Worm (Caenorhabditis elegans) whole organism, late embryonic: Measurements from ENCODE around the gene Y57G11B.3.
A peak's percentile ranks its signal among the peaks of the same experiment; 100 is the strongest.
"Not testable (repeated sequence)": the region's sequence is repeated elsewhere in the genome, so short reads cannot be mapped to it uniquely, and the experiment has no call there.

Experiments used
- C38D4.7 ChIP-seq: fragments of 200-800 bp; sonication (Bioruptor generic); optimal IDR thresholded peaks from 2 replicates; lab custom pipeline; 2018; ENCODE audit warnings: mild to moderate bottlenecking, missing genetic modification characterization, moderate library complexity, missing compliant biosample characterization
- F13H6.1 ChIP-seq: sonication (generic microtip); optimal IDR thresholded peaks from 2 replicates; lab custom pipeline; 2016; ENCODE audit warnings: missing genetic modification characterization, missing compliant biosample characterization
- K09A11.1 ChIP-seq: sonication (generic microtip); optimal IDR thresholded peaks from 2 replicates; lab custom pipeline; 2017; ENCODE audit warnings: antibody characterized with exemption, mild to moderate bottlenecking, missing genetic modification characterization, missing compliant biosample characterization; ENCODE audit not compliant: insufficient read depth
- ahr-1 ChIP-seq: sonication (generic microtip); optimal IDR thresholded peaks from 2 replicates; lab custom pipeline; 2016; ENCODE audit warnings: missing genetic modification characterization, missing compliant biosample characterization
- ama-1 ChIP-seq: fragments of 150-350 bp; optimal IDR thresholded peaks from 2 replicates; lab custom pipeline; 2014
- ceh-18 ChIP-seq: sonication (generic microtip); optimal IDR thresholded peaks from 2 replicates; lab custom pipeline; 2016; ENCODE audit warnings: missing genetic modification characterization, missing compliant biosample characterization
- ceh-22 ChIP-seq: sonication (generic microtip); optimal IDR thresholded peaks from 2 replicates; lab custom pipeline; 2017; ENCODE audit warnings: missing biosample characterization, missing genetic modification characterization
- ceh-30 ChIP-seq: fragments of 150-350 bp; optimal IDR thresholded peaks from 2 replicates; lab custom pipeline; 2014; ENCODE audit warnings: missing biosample characterization, missing genetic modification characterization
- ceh-34 ChIP-seq: sonication (generic microtip); optimal IDR thresholded peaks from 2 replicates; lab custom pipeline; 2016; ENCODE audit warnings: mild to moderate bottlenecking, missing genetic modification characterization, missing compliant biosample characterization
- ceh-48 ChIP-seq: sonication (generic microtip); optimal IDR thresholded peaks from 2 replicates; lab custom pipeline; 2016; ENCODE audit warnings: missing genetic modification characterization, inconsistent platforms, missing compliant biosample characterization
- che-1 ChIP-seq: sonication (generic microtip); optimal IDR thresholded peaks from 2 replicates; lab custom pipeline; 2016; ENCODE audit warnings: mild to moderate bottlenecking, missing genetic modification characterization, missing compliant biosample characterization
- dmd-4 ChIP-seq: sonication (generic microtip); optimal IDR thresholded peaks from 2 replicates; lab custom pipeline; 2016; ENCODE audit warnings: borderline replicate concordance, missing genetic modification characterization, missing compliant biosample characterization
- elt-2 ChIP-seq: sonication (generic microtip); optimal IDR thresholded peaks from 2 replicates; lab custom pipeline; 2016; ENCODE audit warnings: missing genetic modification reagents, missing genetic modification characterization, missing compliant biosample characterization
- ets-4 ChIP-seq: sonication (generic microtip); optimal IDR thresholded peaks from 2 replicates; lab custom pipeline; 2016; ENCODE audit warnings: missing genetic modification characterization, missing compliant biosample characterization
- eyg-1 ChIP-seq: sonication (generic microtip); optimal IDR thresholded peaks from 2 replicates; lab custom pipeline; 2016; ENCODE audit warnings: missing genotype, missing genetic modification characterization, missing compliant biosample characterization
- fkh-6 ChIP-seq: sonication (generic microtip); optimal IDR thresholded peaks from 2 replicates; lab custom pipeline; 2016; ENCODE audit warnings: missing genetic modification characterization, missing compliant biosample characterization
- hlh-13 ChIP-seq: fragments of 200-800 bp; sonication (Bioruptor generic); optimal IDR thresholded peaks from 2 replicates; lab custom pipeline; 2018; ENCODE audit warnings: mild to moderate bottlenecking, missing genetic modification characterization, missing compliant biosample characterization
- hlh-15 ChIP-seq: sonication (generic microtip); optimal IDR thresholded peaks from 2 replicates; lab custom pipeline; 2016; ENCODE audit warnings: missing genetic modification characterization, missing compliant biosample characterization
- hlh-30 ChIP-seq: sonication (generic microtip); optimal IDR thresholded peaks from 2 replicates; lab custom pipeline; 2017; ENCODE audit warnings: antibody characterized with exemption, missing genetic modification characterization, missing compliant biosample characterization; ENCODE audit not compliant: insufficient read depth
- hlh-6 ChIP-seq: sonication (generic microtip); optimal IDR thresholded peaks from 2 replicates; lab custom pipeline; 2016; ENCODE audit warnings: missing genotype, missing genetic modification characterization, missing compliant biosample characterization
- lim-6 ChIP-seq: sonication (generic microtip); optimal IDR thresholded peaks from 2 replicates; lab custom pipeline; 2016; ENCODE audit warnings: missing genetic modification characterization, missing compliant biosample characterization
- lin-11 ChIP-seq: fragments of 200-800 bp; sonication (Bioruptor generic); optimal IDR thresholded peaks from 2 replicates; lab custom pipeline; 2018; ENCODE audit warnings: mild to moderate bottlenecking, missing genetic modification characterization, missing compliant biosample characterization
- madf-2 ChIP-seq: sonication (generic microtip); optimal IDR thresholded peaks from 2 replicates; lab custom pipeline; 2017; ENCODE audit warnings: missing genetic modification characterization, missing compliant biosample characterization
- nfya-1 ChIP-seq: sonication (generic microtip); optimal IDR thresholded peaks from 2 replicates; lab custom pipeline; 2017; ENCODE audit warnings: missing genetic modification characterization, mild to moderate bottlenecking, missing compliant biosample characterization, antibody characterized with exemption, moderate library complexity
- nhr-232 ChIP-seq: sonication (generic microtip); optimal IDR thresholded peaks from 2 replicates; lab custom pipeline; 2016; ENCODE audit warnings: missing genetic modification characterization, missing compliant biosample characterization
- npax-4 ChIP-seq: sonication (generic microtip); optimal IDR thresholded peaks from 2 replicates; lab custom pipeline; 2016; ENCODE audit warnings: missing genetic modification characterization, missing compliant biosample characterization
- pha-4 ChIP-seq: fragments of 150-350 bp; optimal IDR thresholded peaks from 2 replicates; lab custom pipeline; 2018; ENCODE audit warnings: missing biosample characterization, missing genetic modification reagents, missing genetic modification characterization
- pros-1 ChIP-seq: fragments of 150-350 bp; optimal IDR thresholded peaks from 2 replicates; lab custom pipeline; 2014; ENCODE audit warnings: missing biosample characterization, missing genetic modification reagents, missing genetic modification characterization
- ref-2 ChIP-seq: sonication (generic microtip); optimal IDR thresholded peaks from 2 replicates; lab custom pipeline; 2016; ENCODE audit warnings: missing genetic modification characterization, missing compliant biosample characterization
- sdc-2 ChIP-seq: sonication (generic microtip); optimal IDR thresholded peaks from 2 replicates; lab custom pipeline; 2016; ENCODE audit warnings: missing genotype, missing genetic modification characterization, missing compliant biosample characterization
- sox-2 ChIP-seq: fragments of 200-800 bp; sonication (Bioruptor generic); IDR thresholded peaks from 2 replicates; pipeline ENCODE4 v1.3.6; 2022; ENCODE audit warnings: missing genetic modification reagents, missing genetic modification characterization, missing compliant biosample characterization
- sox-4 ChIP-seq: sonication (generic microtip); optimal IDR thresholded peaks from 2 replicates; lab custom pipeline; 2017; ENCODE audit warnings: mild to moderate bottlenecking, missing genetic modification characterization, inconsistent platforms, missing compliant biosample characterization
- tbx-2 ChIP-seq: sonication (generic microtip); optimal IDR thresholded peaks from 2 replicates; lab custom pipeline; 2016; ENCODE audit warnings: missing genetic modification characterization, missing compliant biosample characterization
- unc-55 ChIP-seq: sonication (generic microtip); optimal IDR thresholded peaks from 2 replicates; lab custom pipeline; 2017; ENCODE audit warnings: missing biosample characterization, missing genetic modification reagents, missing genetic modification characterization
- unc-86 ChIP-seq: sonication (generic microtip); optimal IDR thresholded peaks from 2 replicates; lab custom pipeline; 2016; ENCODE audit warnings: missing genetic modification characterization, missing compliant biosample characterization
- ztf-16 ChIP-seq: sonication (generic microtip); optimal IDR thresholded peaks from 2 replicates; lab custom pipeline; 2017; ENCODE audit warnings: missing genetic modification characterization, missing compliant biosample characterization

Y57G11B.3 gene

DNA sequence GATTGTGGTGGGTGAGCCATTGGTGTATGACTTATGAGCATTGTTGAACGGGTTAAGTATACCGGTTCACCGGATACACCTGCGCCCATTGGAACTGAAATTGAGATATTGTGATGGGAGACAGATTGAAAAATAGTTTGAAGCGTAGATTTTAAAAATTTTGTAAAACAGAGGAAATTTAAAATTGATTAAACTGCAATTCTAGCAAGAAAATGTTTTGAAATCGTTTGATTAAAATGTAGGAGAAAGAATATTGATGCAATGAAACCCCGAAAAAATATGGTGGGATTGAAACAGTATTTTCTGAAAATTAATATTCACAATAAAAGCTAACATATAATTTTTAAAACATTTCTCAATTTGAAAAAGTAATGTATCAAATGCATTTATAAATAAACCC, 19.4 kb downstream of the Y57G11B.3 start, which contains the start of gene Y57G11B.6:
Y57G11B.6 (minus strand) TSS at position 101 of the 400 bp plus-strand sequence.
- no peak for TF ChIP-seq ceh-48
- TF ChIP-seq sox-4 (tag; lab: Kevin White, UChicago), result no peak
- no peak for TF ChIP-seq elt-2 (tag; lab: Kevin White, UChicago)
- no peak for TF ChIP-seq ref-2 (tag; lab: Kevin White, UChicago)

DNA sequence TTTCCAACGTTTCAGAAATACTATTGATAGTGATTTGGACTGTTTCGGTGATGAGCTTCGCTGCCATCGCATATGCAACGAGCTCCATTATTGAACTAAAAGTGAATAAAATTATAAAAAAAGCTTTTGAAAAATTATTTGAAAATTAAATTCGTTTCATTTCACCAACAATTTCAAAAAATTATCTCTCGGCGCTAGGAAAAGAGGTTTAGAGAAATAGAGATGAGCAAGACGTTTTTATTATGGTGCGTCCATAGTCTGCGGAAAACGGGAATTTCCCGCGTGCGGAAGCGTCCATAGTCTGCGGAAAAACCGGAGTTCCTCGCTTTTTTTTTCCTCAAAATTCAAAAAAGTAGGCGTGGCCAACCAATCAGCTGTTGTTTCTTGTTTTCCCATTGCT, 22.3 kb downstream of the Y57G11B.3 start, which contains the start of gene pals-30:
pals-30 (minus strand) TSS at position 101 of the 400 bp plus-strand sequence.
- TF ChIP-seq eyg-1, dmd-4, che-1 (tag; lab: Kevin White, UChicago): not testable (repeated sequence)
- TF ChIP-seq, all 69 proteins: peak for 0; not testable (repeated sequence) for 69

DNA sequence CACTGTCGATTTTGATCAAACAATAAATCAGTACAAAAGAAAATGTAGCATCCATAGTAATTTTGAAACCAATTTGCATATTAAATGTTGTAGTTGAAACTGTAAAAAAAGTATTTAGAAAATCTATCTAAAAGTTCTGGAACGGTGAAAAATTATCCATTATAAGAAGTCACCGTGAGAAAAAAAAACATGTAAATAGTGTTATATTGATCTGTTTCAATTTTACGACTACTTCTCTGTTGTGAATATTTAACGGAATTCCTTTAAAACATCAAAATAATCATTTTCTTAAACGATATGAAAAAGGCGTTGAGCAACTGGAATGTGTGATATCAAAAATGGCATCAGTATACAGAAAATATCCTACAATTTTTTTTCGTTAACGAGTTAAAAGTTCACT, 24.9 kb downstream of the Y57G11B.3 start, which contains the start of gene T27E7.9:
T27E7.9 (minus strand) TSS at position 101 of the 400 bp plus-strand sequence.
- TF ChIP-seq F13H6.1 (no peak), pros-1 (tag; lab: Kevin White, UChicago) (no peak)

DNA sequence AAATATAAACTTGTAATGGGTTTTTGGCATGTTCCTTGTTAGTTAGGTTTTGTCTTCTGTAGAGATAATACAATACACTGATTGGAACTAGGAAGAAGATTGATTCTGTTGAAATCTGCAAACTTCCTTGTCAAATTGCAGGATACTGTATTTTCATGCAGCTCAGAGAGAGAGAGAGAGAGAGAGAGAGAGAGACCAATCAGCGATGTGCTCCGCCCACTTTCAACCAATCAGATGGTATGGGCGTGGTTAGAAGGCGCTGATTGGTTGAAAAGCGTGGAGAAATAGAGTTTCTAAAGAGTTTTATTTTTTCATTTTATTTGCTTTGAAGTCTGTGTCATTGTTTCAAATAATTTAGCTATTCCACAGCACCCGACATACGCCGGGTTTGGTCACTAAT, 26.9 kb downstream of the Y57G11B.3 start:
- TF ChIP-seq nfya-1 (peak; percentile 93), K09A11.1 (tag; lab: Kevin White, UChicago) (no peak)
- TF ChIP-seq, all 69 proteins: peak for 1

DNA sequence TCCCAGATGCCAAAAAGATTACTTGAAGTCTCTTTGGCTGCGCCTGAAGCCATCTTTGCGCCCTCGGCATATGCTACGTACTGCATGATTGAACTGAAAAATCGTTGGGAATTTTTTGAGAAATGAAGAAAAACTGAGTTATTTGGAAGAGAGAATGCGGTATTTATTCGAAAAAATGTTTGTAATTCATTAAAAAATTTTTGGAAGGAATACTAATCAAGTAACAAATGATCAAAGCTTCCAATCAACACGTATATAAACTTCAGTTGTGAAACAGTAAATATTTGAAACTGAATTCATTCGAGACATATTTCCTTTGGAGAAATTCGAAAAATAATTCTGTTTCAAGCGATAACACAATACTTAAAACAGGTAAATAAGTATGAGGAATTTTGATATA, 31.7 kb downstream of the Y57G11B.3 start, which contains the start of gene pals-29:
pals-29 (minus strand) TSS at position 101 of the 400 bp plus-strand sequence.
- no peak for TF ChIP-seq ceh-30 (tag; lab: Kevin White, UChicago)
- no peak for TF ChIP-seq lin-11 (tag; lab: Kevin White, UChicago)
- no peak for TF ChIP-seq fkh-6 (tag; lab: Kevin White, UChicago)
- no peak for TF ChIP-seq lim-6 (tag; lab: Kevin White, UChicago)
- TF ChIP-seq nfya-1, result no peak
- TF ChIP-seq ets-4 (tag; lab: Kevin White, UChicago), result no peak
- no peak for TF ChIP-seq ama-1

DNA sequence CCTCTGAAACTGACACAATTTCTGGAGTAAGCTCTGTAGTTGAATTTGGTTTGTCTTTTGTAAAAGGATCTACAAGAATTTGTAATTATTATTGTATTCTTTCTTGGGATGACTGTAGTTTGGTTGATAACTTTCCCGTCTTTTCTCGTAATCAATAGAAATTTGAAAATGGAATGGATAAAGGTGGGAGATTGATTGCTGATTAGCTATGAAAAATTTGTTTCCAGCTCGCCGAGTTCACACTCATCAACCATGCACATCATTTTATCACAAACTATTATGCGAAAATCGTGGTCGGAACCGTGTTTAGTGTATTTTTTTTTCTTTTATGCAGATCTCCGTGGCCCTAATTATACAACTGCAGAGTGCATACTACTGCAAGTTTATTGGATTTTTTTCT, 37.3 kb downstream of the Y57G11B.3 start, which contains the start of gene T27E7.5:
T27E7.5 (plus strand) TSS at position 253 of the 400 bp plus-strand sequence.
- no peak for TF ChIP-seq nhr-232 (tag; lab: Kevin White, UChicago)
- no peak for TF ChIP-seq sox-2 (GFP tag; lab: Robert Waterston, UW)
- TF ChIP-seq npax-4 (tag; lab: Kevin White, UChicago), result no peak
- no peak for TF ChIP-seq madf-2 (tag; lab: Kevin White, UChicago)
- TF ChIP-seq unc-55 (GFP tag; lab: Kevin White, UChicago), result no peak

DNA sequence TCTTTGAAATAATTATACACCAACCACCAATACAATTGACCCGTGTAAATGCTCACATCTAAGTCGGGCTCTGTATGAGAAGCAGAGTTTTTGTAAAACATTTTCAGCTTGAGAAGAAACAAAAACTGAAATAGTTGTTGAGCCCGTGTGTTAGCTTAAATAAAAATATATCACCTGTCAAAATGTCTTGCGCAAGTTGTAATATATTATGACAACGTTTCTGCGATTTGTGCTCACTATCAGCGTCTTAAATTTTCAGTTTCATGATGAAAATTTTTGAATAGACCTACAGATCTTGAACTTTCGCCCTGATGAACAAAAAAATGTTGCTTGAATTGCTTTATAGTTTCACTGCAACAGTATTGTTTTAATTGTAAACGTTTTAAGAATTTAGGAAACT, 39.2 kb downstream of the Y57G11B.3 start, which contains the start of gene T27E7.4:
T27E7.4 (minus strand) TSS at position 101 of the 400 bp plus-strand sequence.
- no peak for TF ChIP-seq ztf-16
- TF ChIP-seq sdc-2 (tag; lab: Kevin White, UChicago), result no peak
- TF ChIP-seq C38D4.7, result no peak
- no peak for TF ChIP-seq unc-55 (GFP tag; lab: Kevin White, UChicago)
- TF ChIP-seq elt-2 (tag; lab: Kevin White, UChicago), result no peak

DNA sequence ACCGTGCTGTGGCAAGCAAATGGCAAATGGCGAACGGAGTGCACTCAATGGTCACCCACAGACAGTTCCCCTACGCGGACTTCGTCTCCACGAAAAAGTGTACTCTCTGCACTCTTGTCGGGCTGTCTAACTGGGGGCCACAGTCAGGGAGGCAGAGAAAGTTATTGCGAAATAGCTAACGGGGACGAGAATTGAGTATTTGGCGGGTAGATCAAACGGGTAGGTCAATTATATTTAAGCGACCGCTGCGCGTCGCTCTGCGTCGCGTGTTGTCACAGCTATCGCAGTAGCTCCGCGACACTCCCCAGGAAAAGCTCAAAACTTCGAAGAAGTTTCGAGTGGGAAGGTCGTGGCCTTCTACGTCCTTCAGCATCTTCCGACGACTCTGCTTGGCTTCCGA, 41.8 kb downstream of the Y57G11B.3 start:
- TF ChIP-seq hlh-13 (GFP tag; lab: Kevin White, UChicago), result no peak
- TF ChIP-seq unc-86, result no peak
- TF ChIP-seq hlh-30, result no peak
- TF ChIP-seq sdc-2 (tag; lab: Kevin White, UChicago), result no peak
- no peak for TF ChIP-seq ceh-22 (tag; lab: Kevin White, UChicago)
- no peak for TF ChIP-seq dmd-4 (tag; lab: Kevin White, UChicago)
- no peak for TF ChIP-seq F13H6.1
- TF ChIP-seq tbx-2, result no peak
- TF ChIP-seq ahr-1 (tag; lab: Kevin White, UChicago), result no peak
- TF ChIP-seq hlh-6, result no peak
- TF ChIP-seq ceh-18 (tag; lab: Kevin White, UChicago), result no peak
- TF ChIP-seq hlh-15 (tag; lab: Kevin White, UChicago), result no peak
- no peak for TF ChIP-seq ceh-34 (tag; lab: Kevin White, UChicago)
- no peak for TF ChIP-seq pha-4 (tag; lab: Kevin White, UChicago)
- TF ChIP-seq, all 69 proteins: peak for 0
